Worm (Caenorhabditis elegans) whole organism, L3 larva: ENCODE results near the gene ifa-1.

Experiments used
- R02D3.7 ChIP-seq: fragments of 150-350 bp; optimal IDR thresholded peaks from 2 replicates; lab custom pipeline; 2014; ENCODE audit warnings: missing biosample characterization, missing genetic modification characterization
- ama-1 ChIP-seq: fragments of 150-350 bp; optimal IDR thresholded peaks from 2 replicates; lab custom pipeline; 2018
- ceh-82 ChIP-seq: fragments of 150-350 bp; optimal IDR thresholded peaks from 2 replicates; lab custom pipeline; 2014; ENCODE audit warnings: missing biosample characterization, missing genetic modification characterization
- lin-39 ChIP-seq: fragments of 150-350 bp; optimal IDR thresholded peaks from 2 replicates; lab custom pipeline; 2018; ENCODE audit warnings: missing biosample characterization, missing genetic modification reagents, missing genetic modification characterization
- nfya-1 ChIP-seq: sonication (generic microtip); optimal IDR thresholded peaks from 2 replicates; lab custom pipeline; 2017; ENCODE audit warnings: missing genetic modification characterization, mild to moderate bottlenecking, missing compliant biosample characterization, antibody characterized with exemption, moderate library complexity; ENCODE audit not compliant: insufficient read depth
- nhr-76 ChIP-seq: fragments of 150-350 bp; sonication (generic microtip); optimal IDR thresholded peaks from 5 replicates; lab custom pipeline; 2014; ENCODE audit warnings: missing biosample characterization, missing genetic modification characterization
- pha-4 ChIP-seq: fragments of 150-350 bp; optimal IDR thresholded peaks from 2 replicates; lab custom pipeline; 2014; ENCODE audit warnings: missing biosample characterization, missing genetic modification reagents, missing genetic modification characterization
- sea-2 ChIP-seq: fragments of 150-350 bp; sonication (generic microtip); optimal IDR thresholded peaks from 4 replicates; lab custom pipeline; 2014; ENCODE audit warnings: missing biosample characterization, missing genetic modification reagents, missing genetic modification characterization
- zag-1 ChIP-seq: fragments of 150-350 bp; optimal IDR thresholded peaks from 2 replicates; lab custom pipeline; 2014; ENCODE audit warnings: missing biosample characterization, missing genetic modification characterization
- ztf-11 ChIP-seq: fragments of 150-350 bp; optimal IDR thresholded peaks from 2 replicates; lab custom pipeline; 2014; ENCODE audit warnings: missing biosample characterization, missing genetic modification characterization

- TF ChIP-seq zag-1 (tag; lab: Kevin White, UChicago) (no peak), nhr-76 (no peak), ama-1 (lab: Kevin White, UChicago) (no peak), lin-39 (no peak), ceh-82 (tag; lab: Kevin White, UChicago) (no peak), pha-4 (tag; lab: Kevin White, UChicago) (no peak), R02D3.7 (tag; lab: Kevin White, UChicago) (no peak), sea-2 (GFP tag; lab: Kevin White, UChicago) (no peak), ztf-11 (tag; lab: Kevin White, UChicago) (no peak), nfya-1 (tag; lab: Kevin White, UChicago) (no peak)
These were observed 2.0 kb upstream of the ifa-1 start, which contains the start of gene C03A3.3 for ce11 chrX:11268970-11269369.
